Fruit fly (Drosophila melanogaster) whole organism, prepupa: ENCODE data around the gene CG7912.

Experiments used
- Blimp-1 ChIP-seq: fragments of 200-800 bp; sonication (Bioruptor generic); optimal IDR thresholded peaks from 3 replicates; lab custom pipeline; 2017; ENCODE audit warnings: missing biosample characterization, missing genetic modification characterization, mild to moderate bottlenecking, moderate library complexity, missing genetic modification reagents
- CG10631 ChIP-seq: fragments of 200-800 bp; sonication (Bioruptor generic); optimal IDR thresholded peaks from 2 replicates; lab custom pipeline; 2016; ENCODE audit warnings: missing biosample characterization, missing genetic modification characterization
- CG11294 ChIP-seq: fragments of 200-800 bp; sonication (Bioruptor generic); IDR thresholded peaks from 2 replicates; pipeline ENCODE4 v1.3.6; 2022; ENCODE audit warnings: missing biosample characterization, missing genetic modification characterization
- CG11902 ChIP-seq: fragments of 200-800 bp; sonication (Bioruptor generic); optimal IDR thresholded peaks from 3 replicates; lab custom pipeline; 2016; ENCODE audit warnings: missing biosample characterization, missing genetic modification characterization
- CG15336 ChIP-seq: fragments of 200-800 bp; sonication (Bioruptor generic); IDR thresholded peaks from 2 replicates; pipeline ENCODE4 v1.3.6; 2022; ENCODE audit warnings: missing biosample characterization, missing genetic modification characterization
- CG16779 ChIP-seq: fragments of 200-800 bp; sonication (Bioruptor generic); optimal IDR thresholded peaks from 3 replicates; lab custom pipeline; 2017; ENCODE audit warnings: missing biosample characterization, mild to moderate bottlenecking, missing genetic modification characterization
- CG3032 ChIP-seq: fragments of 200-800 bp; optimal IDR thresholded peaks from 2 replicates; lab custom pipeline; 2019; ENCODE audit warnings: missing biosample characterization, mild to moderate bottlenecking, missing genetic modification characterization, moderate library complexity
- CG32006 ChIP-seq: fragments of 200-800 bp; sonication (Bioruptor generic); optimal IDR thresholded peaks from 3 replicates; lab custom pipeline; 2017; ENCODE audit warnings: missing biosample characterization, mild to moderate bottlenecking, missing genetic modification characterization
- CG34406 ChIP-seq: fragments of 200-800 bp; sonication (Bioruptor generic); optimal IDR thresholded peaks from 3 replicates; lab custom pipeline; 2016; ENCODE audit warnings: missing biosample characterization, missing genetic modification characterization
- CG6808 ChIP-seq: fragments of 200-800 bp; sonication (Bioruptor generic); optimal IDR thresholded peaks from 3 replicates; lab custom pipeline; 2017; ENCODE audit warnings: missing biosample characterization, missing genetic modification characterization, mild to moderate bottlenecking, moderate library complexity, missing genetic modification reagents
- CG6854 ChIP-seq: fragments of 200-800 bp; sonication (Bioruptor generic); optimal IDR thresholded peaks from 2 replicates; lab custom pipeline; 2017; ENCODE audit warnings: missing biosample characterization, mild to moderate bottlenecking, missing genetic modification characterization
- CG7368 ChIP-seq: fragments of 200-800 bp; sonication (Bioruptor generic); optimal IDR thresholded peaks from 3 replicates; lab custom pipeline; 2016; ENCODE audit warnings: missing biosample characterization, missing genetic modification characterization
- CG8119 ChIP-seq: fragments of 200-800 bp; sonication (Bioruptor generic); IDR thresholded peaks from 3 replicates; pipeline ENCODE4 v1.3.6; 2022; ENCODE audit warnings: missing biosample characterization, missing genetic modification characterization
- CG8319 ChIP-seq: fragments of 200-800 bp; sonication (Bioruptor generic); optimal IDR thresholded peaks from 3 replicates; lab custom pipeline; 2016; ENCODE audit warnings: missing biosample characterization, missing genetic modification characterization
- Eip78C ChIP-seq: fragments of 200-800 bp; sonication (Bioruptor generic); peaks from one replicate; lab custom pipeline; 2016; ENCODE audit warnings: missing biosample characterization, missing genetic modification characterization
- Eip93F ChIP-seq: fragments of 200-800 bp; sonication (Bioruptor generic); optimal IDR thresholded peaks from 2 replicates; lab custom pipeline; 2016; ENCODE audit warnings: missing biosample characterization, mild to moderate bottlenecking, missing genetic modification characterization
- Ets21C ChIP-seq: fragments of 200-800 bp; sonication (Bioruptor generic); optimal IDR thresholded peaks from 3 replicates; lab custom pipeline; 2016; ENCODE audit warnings: missing biosample characterization, missing genetic modification characterization
- Ets96B ChIP-seq: fragments of 200-800 bp; optimal IDR thresholded peaks from 2 replicates; lab custom pipeline; 2019; ENCODE audit warnings: missing biosample characterization, mild to moderate bottlenecking, missing genetic modification characterization, moderate library complexity
- Hr38 ChIP-seq: sonication (Bioruptor generic); optimal IDR thresholded peaks from 2 replicates; lab custom pipeline; 2016; ENCODE audit warnings: missing biosample characterization, missing genetic modification characterization
- Met ChIP-seq: fragments of 200-800 bp; sonication (Bioruptor generic); optimal IDR thresholded peaks from 3 replicates; lab custom pipeline; 2016; ENCODE audit warnings: missing biosample characterization, missing genetic modification characterization
- Smox ChIP-seq: fragments of 200-800 bp; sonication (Bioruptor generic); optimal IDR thresholded peaks from 3 replicates; lab custom pipeline; 2016; ENCODE audit warnings: missing biosample characterization, missing genetic modification characterization
- Sox102F ChIP-seq: fragments of 200-800 bp; sonication (Bioruptor generic); optimal IDR thresholded peaks from 2 replicates; lab custom pipeline; 2016; ENCODE audit warnings: missing biosample characterization, mild to moderate bottlenecking, missing genetic modification characterization
- Sox15 ChIP-seq: fragments of 200-800 bp; sonication (Bioruptor generic); optimal IDR thresholded peaks from 3 replicates; lab custom pipeline; 2016; ENCODE audit warnings: missing biosample characterization, missing genetic modification characterization
- acj6 ChIP-seq: fragments of 200-800 bp; sonication (Bioruptor generic); optimal IDR thresholded peaks from 3 replicates; lab custom pipeline; 2016; ENCODE audit warnings: missing biosample characterization, missing genetic modification characterization
- cyc ChIP-seq: fragments of 200-800 bp; sonication (Bioruptor generic); optimal IDR thresholded peaks from 3 replicates; lab custom pipeline; 2016; ENCODE audit warnings: missing biosample characterization, missing genetic modification characterization
- dac ChIP-seq: fragments of 200-800 bp; sonication (Bioruptor generic); optimal IDR thresholded peaks from 2 replicates; lab custom pipeline; 2017; ENCODE audit warnings: missing biosample characterization, mild to moderate bottlenecking, missing genetic modification characterization
- dsx ChIP-seq: fragments of 200-800 bp; optimal IDR thresholded peaks from 3 replicates; lab custom pipeline; 2019; ENCODE audit warnings: missing biosample characterization, mild to moderate bottlenecking, missing genetic modification characterization, moderate library complexity; ENCODE audit not compliant: poor library complexity, severe bottlenecking
- esn ChIP-seq: fragments of 200-800 bp; sonication (Bioruptor generic); optimal IDR thresholded peaks from 2 replicates; lab custom pipeline; 2016; ENCODE audit warnings: missing biosample characterization, mild to moderate bottlenecking, missing genetic modification characterization, moderate library complexity
- fkh ChIP-seq: fragments of 200-800 bp; sonication (Bioruptor generic); optimal IDR thresholded peaks from 3 replicates; lab custom pipeline; 2017; ENCODE audit warnings: missing biosample characterization, mild to moderate bottlenecking, missing genetic modification characterization, moderate library complexity
- lz ChIP-seq: fragments of 200-800 bp; sonication (Bioruptor generic); optimal IDR thresholded peaks from 3 replicates; lab custom pipeline; 2016; ENCODE audit warnings: missing biosample characterization, missing genetic modification characterization
- net ChIP-seq: fragments of 200-800 bp; sonication (Bioruptor generic); optimal IDR thresholded peaks from 3 replicates; lab custom pipeline; 2016; ENCODE audit warnings: missing biosample characterization, missing genetic modification characterization
- pdm3 ChIP-seq: fragments of 200-800 bp; sonication (Bioruptor generic); optimal IDR thresholded peaks from 3 replicates; lab custom pipeline; 2016; ENCODE audit warnings: missing biosample characterization, missing genetic modification characterization
- salr ChIP-seq, 2 experiments: fragments of 200-800 bp; sonication (Bioruptor generic); optimal IDR thresholded peaks; 3 replicates each; lab custom pipeline; 2016 to 2018; ENCODE audit warnings: missing biosample characterization in 2 of 2, missing genetic modification characterization in 2 of 2, mild to moderate bottlenecking in 1 of 2
- spab ChIP-seq: fragments of 200-800 bp; sonication (Bioruptor generic); optimal IDR thresholded peaks from 2 replicates; lab custom pipeline; 2017; ENCODE audit warnings: missing biosample characterization, mild to moderate bottlenecking, missing genetic modification characterization, missing genetic modification reagents
- svp ChIP-seq: fragments of 200-800 bp; sonication (Bioruptor generic); peaks from one replicate; lab custom pipeline; 2016; ENCODE audit warnings: missing biosample characterization, missing genetic modification characterization
- topi ChIP-seq: fragments of 200-800 bp; sonication (Bioruptor generic); optimal IDR thresholded peaks from 3 replicates; lab custom pipeline; 2016; ENCODE audit warnings: missing biosample characterization, missing genetic modification characterization
- vri ChIP-seq: fragments of 200-800 bp; sonication (Bioruptor generic); optimal IDR thresholded peaks from 3 replicates; lab custom pipeline; 2016; ENCODE audit warnings: missing biosample characterization, mild to moderate bottlenecking, missing genetic modification characterization

The CG7912 gene

DNA sequence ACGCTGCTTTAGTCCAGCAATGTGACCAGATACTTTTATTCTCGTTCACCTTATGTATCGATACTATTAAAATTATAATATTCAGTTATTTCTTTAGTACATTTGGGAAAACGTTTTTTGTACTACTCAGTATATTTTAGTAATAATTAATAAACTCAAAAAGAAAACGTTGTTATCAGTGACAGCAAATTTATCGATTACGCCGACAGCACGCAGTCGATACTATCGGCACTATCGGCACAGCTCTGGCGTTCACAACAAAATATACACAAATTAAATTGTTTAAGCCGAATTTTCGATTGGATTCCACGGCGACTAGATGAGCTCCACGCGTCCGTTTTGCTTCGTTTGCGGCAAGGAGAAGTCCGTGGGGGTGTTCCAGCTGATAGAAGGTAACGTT lies 30.5 kb upstream of the CG7912 start, which contains the start of the genes janA, Sry-alpha and Sry-beta:
TSS of gene janA (minus strand) at position 40 of the 400 bp plus-strand sequence.
TSS of gene Sry-alpha (plus strand) at position 226 of the 400 bp plus-strand sequence.
TSS of gene Sry-beta (plus strand) at position 226 of the 400 bp plus-strand sequence.
- TF ChIP-seq Smox (GFP tag; lab: Kevin White, UChicago) (no peak), dac (no peak), pdm3 (GFP tag; lab: Kevin White, UChicago) (no peak), CG15336 (GFP tag; lab: Robert Waterston, UW) (no peak), CG16779 (tag; lab: Kevin White, UChicago) (no peak), topi (GFP tag; lab: Kevin White, UChicago) (no peak), salr (GFP tag; optimal IDR thresholded peaks at IDR 0.05; lab: Kevin White, UChicago) (no peak), vri (GFP tag; lab: Kevin White, UChicago) (no peak), CG32006 (GFP tag; lab: Kevin White, UChicago) (no peak), CG3032 (tag; lab: Kevin White, UChicago) (peak; percentile 18), esn (GFP tag; lab: Kevin White, UChicago) (peak; percentile 45), cyc (GFP tag; lab: Kevin White, UChicago) (no peak), Sox102F (GFP tag; lab: Kevin White, UChicago) (no peak), CG8319 (no peak), dsx (GFP tag; lab: Kevin White, UChicago) (peak; percentile 91), Blimp-1 (GFP tag; lab: Kevin White, UChicago) (no peak), CG11294 (GFP tag; lab: Robert Waterston, UW) (no peak), CG8119 (GFP tag; lab: Robert Waterston, UW) (no peak)
- TF ChIP-seq, all 60 proteins: peak for 3

DNA sequence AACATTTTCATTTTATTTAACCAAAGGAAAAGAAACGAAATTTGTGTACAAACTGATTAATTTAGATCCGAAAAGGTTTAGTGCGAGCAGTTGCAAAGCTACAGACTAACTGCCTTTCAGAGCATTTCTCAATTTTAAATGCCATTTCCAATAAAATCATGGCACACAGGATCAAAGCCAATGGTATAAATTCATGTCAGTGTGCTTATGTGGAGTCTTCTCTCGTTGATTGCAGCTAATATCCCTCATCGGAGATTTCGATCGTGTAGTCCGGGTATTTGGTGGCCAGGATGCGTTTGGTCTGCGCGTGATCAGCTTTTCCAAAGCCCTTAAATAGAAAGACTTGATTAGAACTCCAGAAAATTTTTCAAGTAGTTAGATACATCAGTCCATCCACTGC lies 29.6 kb upstream of the CG7912 start, which contains the start of gene janB:
TSS of gene janB (minus strand) at position 101 of the 400 bp plus-strand sequence.
- no peak for TF ChIP-seq CG34406
- no peak for TF ChIP-seq CG16779 (tag; lab: Kevin White, UChicago)
- TF ChIP-seq CG6808 (GFP tag; lab: Kevin White, UChicago), result no peak
- no peak for TF ChIP-seq Met (GFP tag; lab: Kevin White, UChicago)
- TF ChIP-seq CG6854, result no peak
- no peak for TF ChIP-seq Ets96B (tag; lab: Kevin White, UChicago)
- TF ChIP-seq acj6 (GFP tag; lab: Kevin White, UChicago), result no peak
- TF ChIP-seq CG32006 (GFP tag; lab: Kevin White, UChicago), result no peak
- TF ChIP-seq Eip78C (GFP tag; lab: Kevin White, UChicago), result no peak
- TF ChIP-seq svp (GFP tag; lab: Kevin White, UChicago), result no peak
- TF ChIP-seq CG7368 (GFP tag; lab: Kevin White, UChicago), result no peak

DNA sequence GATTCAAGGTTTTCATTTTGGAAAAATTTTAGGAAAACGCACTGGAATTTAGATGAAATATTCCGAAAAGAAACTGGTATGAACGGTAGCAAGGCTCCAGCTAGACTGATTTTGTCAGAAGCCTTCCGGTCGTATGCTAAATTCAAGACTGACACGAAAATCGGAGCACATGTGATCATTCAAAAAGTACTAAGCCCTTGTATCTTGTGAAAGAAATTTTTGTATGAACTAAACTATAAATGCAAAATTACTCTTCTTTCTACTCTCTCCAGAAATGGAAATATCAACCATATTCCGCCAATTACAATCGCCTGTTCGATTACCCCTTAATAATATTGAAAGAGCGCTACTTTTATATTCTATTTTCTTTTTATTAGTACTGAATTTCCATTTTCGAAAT lies 28.6 kb upstream of the CG7912 start, which contains the start of gene ocn:
TSS of gene ocn (minus strand) at position 101 of the 400 bp plus-strand sequence.
- TF ChIP-seq Sox15 (GFP tag; lab: Kevin White, UChicago) (no peak), Ets21C (no peak), fkh (GFP tag; lab: Kevin White, UChicago) (no peak), Blimp-1 (GFP tag; lab: Kevin White, UChicago) (no peak), CG10631 (no peak), salr (GFP tag; optimal IDR thresholded peaks at IDR 0.05; lab: Kevin White, UChicago) (no peak), CG15336 (GFP tag; lab: Robert Waterston, UW) (no peak), topi (GFP tag; lab: Kevin White, UChicago) (no peak), Met (GFP tag; lab: Kevin White, UChicago) (no peak), Hr38 (GFP tag; lab: Kevin White, UChicago) (no peak), vri (GFP tag; lab: Kevin White, UChicago) (no peak)

DNA sequence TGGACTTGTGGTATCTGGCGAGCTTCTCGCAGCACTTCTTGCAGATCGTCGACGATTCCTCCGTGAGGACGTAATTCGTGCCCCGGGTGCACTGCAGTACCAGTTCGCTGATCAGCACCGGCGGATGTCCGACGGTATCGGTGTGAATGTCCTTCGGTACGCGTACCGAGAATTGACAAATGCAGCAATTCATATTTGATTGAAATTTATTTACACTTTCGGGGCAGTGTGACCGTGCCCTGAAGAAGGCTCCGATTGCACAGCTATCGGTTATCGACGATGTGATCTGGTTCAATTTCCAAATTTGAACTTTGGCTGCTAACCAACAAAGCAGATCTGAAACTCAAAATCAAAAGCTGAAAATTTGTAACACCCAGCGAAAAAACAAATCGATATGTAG lies 27.6 kb upstream of the CG7912 start, which contains the start of gene ZIPIC:
TSS of gene ZIPIC (minus strand) at position 262 of the 400 bp plus-strand sequence.
- TF ChIP-seq Eip78C (GFP tag; lab: Kevin White, UChicago) (no peak), CG11902 (GFP tag; lab: Kevin White, UChicago) (no peak), CG8319 (no peak), lz (GFP tag; lab: Kevin White, UChicago) (no peak), salr (GFP tag; optimal IDR thresholded peaks at IDR 0.05; lab: Kevin White, UChicago) (no peak), CG16779 (tag; lab: Kevin White, UChicago) (no peak), Ets96B (tag; lab: Kevin White, UChicago) (no peak), Blimp-1 (GFP tag; lab: Kevin White, UChicago) (no peak), spab (GFP tag; lab: Kevin White, UChicago) (no peak), net (GFP tag; lab: Kevin White, UChicago) (no peak), CG32006 (GFP tag; lab: Kevin White, UChicago) (no peak), vri (GFP tag; lab: Kevin White, UChicago) (no peak), Eip93F (GFP tag; lab: Kevin White, UChicago) (no peak), CG6808 (GFP tag; lab: Kevin White, UChicago) (no peak)
